Fruit fly (Drosophila melanogaster) whole organism, wandering third instar larva: ENCODE data around the gene CG13032.

ENCODE experiments used
- Abd-B ChIP-seq: fragments of >200 bp; optimal IDR thresholded peaks from 2 replicates; lab custom pipeline; 2017; ENCODE audit warnings: missing biosample characterization, missing genetic modification characterization
- CG9705 ChIP-seq: fragments of 200-800 bp; sonication (Bioruptor generic); optimal IDR thresholded peaks from 2 replicates; lab custom pipeline; 2018; ENCODE audit warnings: missing biosample characterization, mild to moderate bottlenecking, missing genetic modification characterization
- Dfd ChIP-seq: fragments of >200 bp; optimal IDR thresholded peaks from 2 replicates; lab custom pipeline; 2017; ENCODE audit warnings: missing biosample characterization, missing genetic modification characterization
- Dif ChIP-seq: fragments of 200-275, 200-300 bp; sonication (Bioruptor generic); optimal IDR thresholded peaks from 2 replicates; lab custom pipeline; 2018; ENCODE audit warnings: missing biosample characterization, missing genetic modification characterization; ENCODE audit not compliant: partially characterized antibody
- GATAd ChIP-seq: sonication (Bioruptor generic); optimal IDR thresholded peaks from 2 replicates; lab custom pipeline; 2016; ENCODE audit warnings: missing biosample characterization, missing genetic modification characterization
- HLH106 ChIP-seq: fragments of 200-800 bp; optimal IDR thresholded peaks from 3 replicates; lab custom pipeline; 2019; ENCODE audit warnings: missing biosample characterization, mild to moderate bottlenecking, missing genetic modification characterization, moderate library complexity
- Hnf4 ChIP-seq: fragments of 200-800 bp; sonication (Bioruptor generic); optimal IDR thresholded peaks from 2 replicates; lab custom pipeline; 2016; ENCODE audit warnings: missing biosample characterization, mild to moderate bottlenecking, missing genetic modification characterization
- Hr78 ChIP-seq: fragments of >200 bp; optimal IDR thresholded peaks from 2 replicates; lab custom pipeline; 2017; ENCODE audit warnings: missing biosample characterization, missing genetic modification characterization
- Jra ChIP-seq: sonication (Bioruptor generic); optimal IDR thresholded peaks from 2 replicates; lab custom pipeline; 2016; ENCODE audit warnings: missing biosample characterization, missing genetic modification characterization
- Myc ChIP-seq: fragments of >200 bp; optimal IDR thresholded peaks from 2 replicates; lab custom pipeline; 2017
- OdsH ChIP-seq: fragments of 200-800 bp; sonication (Bioruptor generic); optimal IDR thresholded peaks from 2 replicates; lab custom pipeline; 2016; ENCODE audit warnings: missing biosample characterization, mild to moderate bottlenecking, missing genetic modification characterization
- Rel ChIP-seq, 2 experiments: fragments of 200-800 bp; sonication (Bioruptor generic) in 1 of 2; optimal IDR thresholded peaks; 2 replicates in 1 of 2; 3 replicates in 1 of 2; lab custom pipeline; 2016 to 2019; ENCODE audit warnings: mild to moderate bottlenecking in 2 of 2, missing biosample characterization in 2 of 2, missing genetic modification characterization in 2 of 2, moderate library complexity in 1 of 2
- Vsx2 ChIP-seq: fragments of 200-300, 225-300 bp; sonication (Bioruptor generic); optimal IDR thresholded peaks from 2 replicates; lab custom pipeline; 2018; ENCODE audit warnings: missing biosample characterization, missing genetic modification characterization; ENCODE audit not compliant: partially characterized antibody
- br ChIP-seq: fragments of 200-800 bp; sonication (Bioruptor generic); optimal IDR thresholded peaks from 2 replicates; lab custom pipeline; 2016; ENCODE audit warnings: missing biosample characterization, missing genetic modification characterization
- brk ChIP-seq: fragments of 200-800 bp; sonication (Bioruptor generic); optimal IDR thresholded peaks from 2 replicates; lab custom pipeline; 2016; ENCODE audit warnings: missing biosample characterization, mild to moderate bottlenecking, missing genetic modification characterization
- dmrt93B ChIP-seq: fragments of 200-800 bp; sonication (Bioruptor generic); optimal IDR thresholded peaks from 2 replicates; lab custom pipeline; 2018; ENCODE audit warnings: missing biosample characterization, mild to moderate bottlenecking, missing genetic modification characterization
- dsf ChIP-seq: sonication (Bioruptor generic); optimal IDR thresholded peaks from 2 replicates; lab custom pipeline; 2016; ENCODE audit warnings: missing biosample characterization, missing genetic modification characterization, borderline replicate concordance
- ey ChIP-seq: fragments of 200-800 bp; sonication (Bioruptor generic); optimal IDR thresholded peaks from 2 replicates; lab custom pipeline; 2016; ENCODE audit warnings: missing biosample characterization, missing genetic modification characterization
- foxo ChIP-seq, 2 experiments: fragments of 200-800 bp; sonication (Bioruptor generic); optimal IDR thresholded peaks; 2 replicates in 1 of 2; 3 replicates in 1 of 2; lab custom pipeline; 2016 to 2017; ENCODE audit warnings: missing biosample characterization in 2 of 2, missing genetic modification characterization in 2 of 2
- fru ChIP-seq: fragments of 200-800 bp; sonication (Bioruptor generic); optimal IDR thresholded peaks from 3 replicates; lab custom pipeline; 2016; ENCODE audit warnings: missing biosample characterization, mild to moderate bottlenecking, missing genetic modification characterization
- h ChIP-seq: fragments of 200-800 bp; sonication (Bioruptor generic); optimal IDR thresholded peaks from 3 replicates; lab custom pipeline; 2016; ENCODE audit warnings: missing biosample characterization, mild to moderate bottlenecking, missing genetic modification characterization
- jim ChIP-seq: fragments of 175-275, 200-325 bp; sonication (Bioruptor generic); optimal IDR thresholded peaks from 2 replicates; lab custom pipeline; 2016; ENCODE audit warnings: missing biosample characterization, mild to moderate bottlenecking, missing genetic modification characterization
- pan ChIP-seq: fragments of >200 bp; optimal IDR thresholded peaks from 2 replicates; lab custom pipeline; 2017
- psq ChIP-seq: fragments of 200-800 bp; sonication (Bioruptor generic); optimal IDR thresholded peaks from 3 replicates; lab custom pipeline; 2017; ENCODE audit warnings: missing biosample characterization, mild to moderate bottlenecking, missing genetic modification characterization, moderate library complexity
- rgr ChIP-seq: fragments of 200-800 bp; sonication (Bioruptor generic); optimal IDR thresholded peaks from 3 replicates; lab custom pipeline; 2016; ENCODE audit warnings: missing biosample characterization, mild to moderate bottlenecking, missing genetic modification characterization
- sage ChIP-seq: fragments of 200-800 bp; sonication (Bioruptor generic); optimal IDR thresholded peaks from 2 replicates; lab custom pipeline; 2016; ENCODE audit warnings: missing biosample characterization, mild to moderate bottlenecking, missing genetic modification characterization
- sv ChIP-seq: fragments of 200-800 bp; sonication (Bioruptor generic); optimal IDR thresholded peaks from 3 replicates; lab custom pipeline; 2016; ENCODE audit warnings: missing biosample characterization, missing genetic modification characterization
- tai ChIP-seq: sonication (Bioruptor generic); optimal IDR thresholded peaks from 2 replicates; lab custom pipeline; 2016; ENCODE audit warnings: missing biosample characterization, missing genetic modification characterization
- woc ChIP-seq: sonication (Bioruptor generic); optimal IDR thresholded peaks from 2 replicates; lab custom pipeline; 2016; ENCODE audit warnings: missing biosample characterization, mild to moderate bottlenecking, missing genetic modification characterization

The CG13032 gene

DNA sequence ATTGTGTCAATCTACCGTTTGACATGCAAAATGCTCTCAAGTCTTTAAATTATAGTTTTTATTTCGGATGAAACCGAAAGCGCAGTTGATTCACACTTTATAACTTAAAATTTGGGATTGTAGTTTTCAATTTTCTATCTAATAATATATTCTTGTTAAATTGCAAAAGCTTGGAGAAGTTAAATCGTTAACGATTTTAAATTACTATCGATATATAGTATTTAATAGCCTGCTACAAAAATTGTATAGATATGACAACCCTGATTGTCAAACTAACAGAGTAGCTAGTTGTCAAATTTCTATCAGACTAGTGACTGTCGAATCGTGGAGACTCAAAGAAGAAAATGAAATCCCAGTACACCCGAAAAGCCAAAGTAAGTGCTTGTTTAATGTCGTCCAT lies 30.9 kb downstream of the CG13032 start, which contains the start of gene CG9692:
TSS of gene CG9692 (plus strand) at position 301 of the 400 bp plus-strand sequence.
- no peak for TF ChIP-seq CG9705 (GFP tag; lab: Kevin White, UChicago)
- no peak for TF ChIP-seq ey
- TF ChIP-seq pan (lab: Kevin White, UChicago): no peak
- TF ChIP-seq psq (GFP tag; lab: Kevin White, UChicago): no peak
- TF ChIP-seq dmrt93B (GFP tag; lab: Kevin White, UChicago): no peak
- no peak for TF ChIP-seq rgr (GFP tag; lab: Kevin White, UChicago)
- TF ChIP-seq Dif (GFP tag; lab: Kevin White, UChicago): no peak
- no peak for TF ChIP-seq Abd-B
- TF ChIP-seq foxo (GFP tag; optimal IDR thresholded peaks at IDR 0.05; lab: Kevin White, UChicago): no peak
- no peak for TF ChIP-seq h (GFP tag; lab: Kevin White, UChicago)
- no peak for TF ChIP-seq Hnf4 (GFP tag; lab: Kevin White, UChicago)
- no peak for TF ChIP-seq sv (GFP tag; lab: Kevin White, UChicago)
- no peak for TF ChIP-seq dsf (GFP tag; lab: Kevin White, UChicago)
- TF ChIP-seq Myc: no peak
- TF ChIP-seq Jra (GFP tag; lab: Kevin White, UChicago): no peak
- no peak for TF ChIP-seq woc (GFP tag; lab: Kevin White, UChicago)
- no peak for TF ChIP-seq OdsH (GFP tag; lab: Kevin White, UChicago)
- no peak for TF ChIP-seq sage
- TF ChIP-seq br (GFP tag; lab: Kevin White, UChicago): no peak
- TF ChIP-seq, all 38 proteins: peak for 0

- TF ChIP-seq fru (GFP tag; lab: Kevin White, UChicago) (no peak), GATAd (GFP tag; lab: Kevin White, UChicago) (no peak), br (GFP tag; lab: Kevin White, UChicago) (no peak), foxo (GFP tag; optimal IDR thresholded peaks at IDR 0.05; lab: Kevin White, UChicago) (no peak), tai (no peak), rgr (GFP tag; lab: Kevin White, UChicago) (no peak), dsf (GFP tag; lab: Kevin White, UChicago) (no peak), ey (no peak), Dfd (no peak), jim (GFP tag; lab: Kevin White, UChicago) (no peak), pan (lab: Kevin White, UChicago) (no peak), Vsx2 (no peak), dmrt93B (GFP tag; lab: Kevin White, UChicago) (no peak)
Measured at dm6 chr3L:16705630-16706029, 31.9 kb downstream of the CG13032 start.

- TF ChIP-seq fru (GFP tag; lab: Kevin White, UChicago) (no peak), Rel (GFP tag; optimal IDR thresholded peaks at IDR 0.05; lab: Kevin White, UChicago) (no peak), Rel (tag; optimal IDR thresholded peaks at IDR 0.05; lab: Kevin White, UChicago) (peak; percentile 29)
Measured at dm6 chr3L:16708738-16709350, 35.1 kb downstream of the CG13032 start.

DNA sequence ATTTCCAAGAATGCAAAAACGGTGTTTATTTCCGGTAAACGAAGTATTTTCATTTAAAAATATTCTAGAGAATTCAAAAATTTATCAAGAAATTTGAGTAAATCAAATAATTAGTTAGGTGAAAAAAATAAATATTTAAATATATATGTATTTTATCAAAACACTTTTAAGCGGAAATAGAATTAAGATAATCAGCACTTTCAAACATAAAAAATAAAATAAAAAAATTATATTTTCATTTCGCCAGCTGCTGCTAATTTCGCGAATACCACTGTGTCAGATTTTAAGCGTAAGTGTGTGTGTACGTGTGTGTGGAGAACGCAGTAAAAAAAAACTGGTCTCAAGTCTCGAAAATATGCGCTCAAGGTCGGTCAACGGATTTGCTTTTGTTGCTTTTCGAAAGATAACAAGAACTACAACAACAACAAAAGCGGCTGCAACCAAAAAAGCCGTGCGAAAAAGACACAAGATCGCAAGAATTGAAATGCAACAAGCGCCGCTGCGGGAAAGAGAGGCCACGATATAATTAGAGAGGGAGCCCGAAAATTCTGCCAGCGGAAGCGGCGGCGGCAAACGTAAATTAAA lies 36.0 kb downstream of the CG13032 start:
- peak; percentile 1 for TF ChIP-seq OdsH (GFP tag; lab: Kevin White, UChicago)
- TF ChIP-seq Hnf4 (GFP tag; lab: Kevin White, UChicago): peak; percentile 48
- peak; percentile 43 for TF ChIP-seq HLH106 (tag; lab: Kevin White, UChicago)
- peak; percentile 10 for TF ChIP-seq brk
- TF ChIP-seq jim (GFP tag; lab: Kevin White, UChicago): peak; percentile 40
- TF ChIP-seq rgr (GFP tag; lab: Kevin White, UChicago): peak; percentile 22
- TF ChIP-seq GATAd (GFP tag; lab: Kevin White, UChicago): no peak
- no peak for TF ChIP-seq Hr78
- no peak for TF ChIP-seq ey
- peak; percentile 16 for TF ChIP-seq woc (GFP tag; lab: Kevin White, UChicago)
- peak; percentile 13 for TF ChIP-seq sage
- no peak for TF ChIP-seq Dif (GFP tag; lab: Kevin White, UChicago)
